Fruit fly (Drosophila melanogaster): ENCODE results near the gene Lsp1gamma.

The Lsp1gamma gene

dm6 chr3L:91933-92332 lies 25.7 kb downstream of the Lsp1gamma start (continued):
- TF ChIP-seq chinmo (GFP tag; IDR thresholded peaks at IDR 0.05; ENCODE audit: partially characterized antibody) (peak; percentile 81; the same call in 1 of the 4 replicates), otp (GFP tag; IDR thresholded peaks at IDR 0.05) (no peak), Asciz (GFP tag; optimal IDR thresholded peaks at IDR 0.05) (no peak), CG6854 (GFP tag; optimal IDR thresholded peaks at IDR 0.05) (no peak), vfl (GFP tag; optimal IDR thresholded peaks at IDR 0.05) (no peak), scrt (GFP tag; optimal IDR thresholded peaks at IDR 0.05) (no peak), CG3163 (GFP tag; optimal IDR thresholded peaks at IDR 0.05) (no peak), Antp (GFP tag; optimal IDR thresholded peaks at IDR 0.05) (no peak), CG8281 (tag; optimal IDR thresholded peaks at IDR 0.05) (peak; percentile 72), pita (GFP tag; optimal IDR thresholded peaks at IDR 0.05) (no peak), z (GFP tag; IDR thresholded peaks at IDR 0.05) (peak; percentile 62; the same call in 1 of the 3 replicates), CG2678 (tag; optimal IDR thresholded peaks at IDR 0.05) (peak; percentile 6), MTF-1 (GFP tag; optimal IDR thresholded peaks at IDR 0.05; ENCODE audit: borderline replicate concordance) (no peak), tio (GFP tag; optimal IDR thresholded peaks at IDR 0.05) (no peak), Hmx (GFP tag; optimal IDR thresholded peaks at IDR 0.05) (no peak), gce (GFP tag; IDR thresholded peaks at IDR 0.05) (no peak), ftz-f1 (GFP tag; optimal IDR thresholded peaks at IDR 0.05) (peak; percentile 62), CG8944 (GFP tag; optimal IDR thresholded peaks at IDR 0.05) (no peak), NK7.1 (GFP tag; optimal IDR thresholded peaks at IDR 0.05) (no peak), nau (GFP tag; optimal IDR thresholded peaks at IDR 0.05) (peak; percentile 7), CG13894 (tag; optimal IDR thresholded peaks at IDR 0.05) (peak; percentile 27), D19B (GFP tag; optimal IDR thresholded peaks at IDR 0.05) (peak; percentile 14), sna (GFP tag; IDR thresholded peaks at IDR 0.05; ENCODE audit: partially characterized antibody) (no peak), row (GFP tag; IDR thresholded peaks at IDR 0.05) (0 out of 3 replicates have a peak, but pooled peaks have one; percentile 6), lmd (GFP tag; IDR thresholded peaks at IDR 0.05) (no peak), wdn (GFP tag; IDR thresholded peaks at IDR 0.05) (no peak), Pdp1 (GFP tag; optimal IDR thresholded peaks at IDR 0.05) (peak in 1 of 2 experiments; percentile 89), CG31365 (tag; optimal IDR thresholded peaks at IDR 0.05) (no peak), sisA (GFP tag; IDR thresholded peaks at IDR 0.05) (no peak), CG12942 (GFP tag; optimal IDR thresholded peaks at IDR 0.05) (no peak), kay (GFP tag; optimal IDR thresholded peaks at IDR 0.05) (no peak), CG2712 (tag; optimal IDR thresholded peaks at IDR 0.05) (no peak), CG2199 (GFP tag; IDR thresholded peaks at IDR 0.05) (peak; percentile 97), phol (tag; optimal IDR thresholded peaks at IDR 0.05) (no peak), CG12769 (tag; optimal IDR thresholded peaks at IDR 0.05) (peak; percentile 73), dysf (GFP tag; IDR thresholded peaks at IDR 0.05) (no peak), knrl (GFP tag; IDR thresholded peaks at IDR 0.05; ENCODE audit: partially characterized antibody) (no peak), CG15011 (GFP tag; optimal IDR thresholded peaks at IDR 0.05) (no peak), Deaf1 (tag; optimal IDR thresholded peaks at IDR 0.05) (peak; percentile 45), ken (GFP tag; IDR thresholded peaks at IDR 0.05) (no peak), CG17385 (GFP tag; optimal IDR thresholded peaks at IDR 0.05) (no peak), Ssrp (tag; optimal IDR thresholded peaks at IDR 0.05) (no peak), nmo (GFP tag; optimal IDR thresholded peaks at IDR 0.05) (no peak), CG2116 (GFP tag; optimal IDR thresholded peaks at IDR 0.05) (no peak), Jarid2 (GFP tag; optimal IDR thresholded peaks at IDR 0.05) (no peak), NfI (GFP tag; optimal IDR thresholded peaks at IDR 0.05) (no peak), jing (GFP tag; optimal IDR thresholded peaks at IDR 0.05) (no peak), HmgZ (tag; optimal IDR thresholded peaks at IDR 0.05) (peak; percentile 46), CG10431 (GFP tag; optimal IDR thresholded peaks at IDR 0.05) (no peak), Doc2 (GFP tag; IDR thresholded peaks at IDR 0.05) (no peak), Myb (GFP tag; optimal IDR thresholded peaks at IDR 0.05) (no peak)

Measured in whole organism, embryonic.